Fruit fly (Drosophila melanogaster) whole organism, embryonic: ENCODE results near the gene Trpgamma.

ENCODE experiments used
- BEAF-32 ChIP-seq: fragments of 200-800 bp; sonication (Bioruptor generic); optimal IDR thresholded peaks from 3 replicates; lab custom pipeline; 2017; ENCODE audit warnings: missing biosample characterization, missing genetic modification characterization, mild to moderate bottlenecking, moderate library complexity, missing genetic modification reagents
- CG16779 ChIP-seq: fragments of 200-800 bp; sonication (Bioruptor generic); IDR thresholded peaks from 2 replicates; pipeline ENCODE4 v1.3.6; 2022; ENCODE audit warnings: missing biosample characterization, missing genetic modification characterization
- CG6765 ChIP-seq: fragments of 200-800 bp; sonication (Bioruptor generic); optimal IDR thresholded peaks from 3 replicates; lab custom pipeline; 2017; ENCODE audit warnings: missing biosample characterization, mild to moderate bottlenecking, missing genetic modification characterization
- CG6791 ChIP-seq: fragments of 200-800 bp; sonication (Bioruptor generic); IDR thresholded peaks from 3 replicates; pipeline ENCODE4 v1.3.6; 2022; ENCODE audit warnings: missing biosample characterization, missing genetic modification characterization; ENCODE audit not compliant: partially characterized antibody
- CG8924 ChIP-seq: fragments of 200-800 bp; optimal IDR thresholded peaks from 3 replicates; lab custom pipeline; 2019; ENCODE audit warnings: missing biosample characterization, mild to moderate bottlenecking, missing genetic modification characterization, moderate library complexity
- Kr ChIP-seq: fragments of 200-800 bp; sonication (Bioruptor generic); optimal IDR thresholded peaks from 2 replicates; lab custom pipeline; 2017; ENCODE audit warnings: missing biosample characterization, mild to moderate bottlenecking, missing genetic modification characterization
- fd64A ChIP-seq: fragments of 200-800 bp; sonication (Bioruptor generic); optimal IDR thresholded peaks from 3 replicates; lab custom pipeline; 2018; ENCODE audit warnings: missing biosample characterization, mild to moderate bottlenecking, missing genetic modification characterization

DNA sequence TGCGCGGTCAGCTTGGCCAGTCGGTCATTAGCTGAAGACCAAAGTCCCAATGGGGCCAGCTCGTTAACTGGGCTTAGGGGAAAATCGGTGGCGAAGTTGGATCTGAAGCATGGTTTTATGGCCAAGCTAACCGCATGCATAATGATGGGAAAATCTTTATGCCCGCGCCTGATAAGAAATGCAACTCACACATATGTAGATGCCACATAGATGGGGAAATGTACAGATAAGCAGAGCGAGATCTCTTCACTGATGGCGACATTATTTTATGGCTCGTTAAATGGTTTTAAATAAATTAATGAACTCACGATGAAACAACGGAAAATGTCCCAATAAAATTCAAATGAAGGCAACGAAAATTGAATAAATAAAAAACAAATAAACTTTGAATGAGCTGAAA is 35.4 kb upstream of the Trpgamma start:
- TF ChIP-seq CG6765 (no peak), CG6791 (GFP tag; lab: Robert Waterston, UW) (no peak), CG8924 (tag; lab: Kevin White, UChicago) (no peak), CG16779 (GFP tag; lab: Robert Waterston, UW) (no peak), Kr (GFP tag; lab: Kevin White, UChicago) (no peak), fd64A (GFP tag; lab: Kevin White, UChicago) (no peak), BEAF-32 (GFP tag; lab: Kevin White, UChicago) (no peak)
